Fruit fly (Drosophila melanogaster) whole organism, embryonic: Measurements from ENCODE around the gene CG11178.

ENCODE experiments used
- ATbp ChIP-seq: fragments of 200-800 bp; sonication (Bioruptor generic); optimal IDR thresholded peaks from 2 replicates; lab custom pipeline; 2017; ENCODE audit warnings: missing biosample characterization, mild to moderate bottlenecking, missing genetic modification characterization, missing genetic modification reagents
- B-H2 ChIP-seq: fragments of 200-800 bp; sonication (Bioruptor generic); optimal IDR thresholded peaks from 2 replicates; lab custom pipeline; 2018; ENCODE audit warnings: missing biosample characterization, mild to moderate bottlenecking, missing genetic modification characterization
- BEAF-32 ChIP-seq: fragments of 200-800 bp; sonication (Bioruptor generic); optimal IDR thresholded peaks from 3 replicates; lab custom pipeline; 2017; ENCODE audit warnings: missing biosample characterization, missing genetic modification characterization, mild to moderate bottlenecking, moderate library complexity, missing genetic modification reagents
- CG10654 ChIP-seq: fragments of 200-800 bp; sonication (Bioruptor generic); optimal IDR thresholded peaks from 2 replicates; lab custom pipeline; 2016; ENCODE audit warnings: missing biosample characterization, missing genetic modification characterization
- CG10959 ChIP-seq: fragments of 200-800 bp; sonication (Bioruptor generic); IDR thresholded peaks from 2 replicates; pipeline ENCODE4 v1.3.6; 2022; ENCODE audit warnings: missing biosample characterization, missing genetic modification characterization
- CG11093 ChIP-seq: fragments of 200-800 bp; sonication (Bioruptor generic); IDR thresholded peaks from 3 replicates; pipeline ENCODE4 v1.3.6; 2022; ENCODE audit warnings: missing biosample characterization, missing genetic modification characterization
- CG12104 ChIP-seq: fragments of 200-800 bp; sonication (Bioruptor generic); optimal IDR thresholded peaks from 3 replicates; lab custom pipeline; 2016; ENCODE audit warnings: missing biosample characterization, missing genetic modification characterization
- CG12155 ChIP-seq: fragments of 200-800 bp; sonication (Bioruptor generic); optimal IDR thresholded peaks from 3 replicates; lab custom pipeline; 2016; ENCODE audit warnings: missing biosample characterization, missing genetic modification characterization
- CG13296 ChIP-seq: fragments of 200-800 bp; sonication (Bioruptor generic); optimal IDR thresholded peaks from 3 replicates; lab custom pipeline; 2018; ENCODE audit warnings: missing biosample characterization, mild to moderate bottlenecking, missing genetic modification characterization
- CG1647 ChIP-seq: fragments of 200-800 bp; sonication (Bioruptor generic); optimal IDR thresholded peaks from 3 replicates; lab custom pipeline; 2016; ENCODE audit warnings: missing biosample characterization, missing genetic modification characterization
- CG3163 ChIP-seq: fragments of 200-800 bp; sonication (Bioruptor generic); optimal IDR thresholded peaks from 3 replicates; lab custom pipeline; 2016; ENCODE audit warnings: missing biosample characterization, missing genetic modification characterization
- CG32532 ChIP-seq: fragments of 200-800 bp; sonication (Bioruptor generic); IDR thresholded peaks from 2 replicates; pipeline ENCODE4 v1.3.6; 2022; ENCODE audit warnings: missing biosample characterization, missing genetic modification characterization
- CG33213 ChIP-seq: fragments of 200-800 bp; sonication (Bioruptor generic); optimal IDR thresholded peaks from 3 replicates; lab custom pipeline; 2016; ENCODE audit warnings: missing biosample characterization, missing genetic modification characterization
- CG34224 ChIP-seq: fragments of 200-800 bp; sonication (Bioruptor generic); IDR thresholded peaks from 3 replicates; pipeline ENCODE4 v1.3.6; 2022; ENCODE audit warnings: missing biosample characterization, missing genetic modification characterization; ENCODE audit not compliant: partially characterized antibody
- CG34422 ChIP-seq: fragments of 200-800 bp; sonication (Bioruptor generic); IDR thresholded peaks from 3 replicates; pipeline ENCODE4 v1.3.6; 2022; ENCODE audit warnings: missing biosample characterization, missing genetic modification characterization
- CG4282 ChIP-seq: fragments of 200-800 bp; sonication (Bioruptor generic); optimal IDR thresholded peaks from 2 replicates; lab custom pipeline; 2016; ENCODE audit warnings: missing biosample characterization, missing genetic modification characterization
- CG4617 ChIP-seq: fragments of 200-800 bp; sonication (Bioruptor generic); optimal IDR thresholded peaks from 3 replicates; lab custom pipeline; 2016; ENCODE audit warnings: missing biosample characterization, missing genetic modification characterization, borderline replicate concordance
- CG7271 ChIP-seq: fragments of 200-800 bp; sonication (Bioruptor generic); optimal IDR thresholded peaks from 2 replicates; lab custom pipeline; 2018; ENCODE audit warnings: missing biosample characterization, mild to moderate bottlenecking, missing genetic modification characterization, moderate library complexity
- CG9437 ChIP-seq: fragments of 200-800 bp; sonication (Bioruptor generic); optimal IDR thresholded peaks from 2 replicates; lab custom pipeline; 2018; ENCODE audit warnings: missing biosample characterization, mild to moderate bottlenecking, missing genetic modification characterization
- CG9727 ChIP-seq: fragments of 200-800 bp; sonication (Bioruptor generic); optimal IDR thresholded peaks from 3 replicates; lab custom pipeline; 2017; ENCODE audit warnings: missing biosample characterization, mild to moderate bottlenecking, missing genetic modification characterization
- CG9817 ChIP-seq: fragments of 200-800 bp; sonication (Bioruptor generic); optimal IDR thresholded peaks from 2 replicates; lab custom pipeline; 2018; ENCODE audit warnings: missing biosample characterization, mild to moderate bottlenecking, missing genetic modification characterization, moderate library complexity
- CG9876 ChIP-seq: fragments of 200-800 bp; sonication (Bioruptor generic); optimal IDR thresholded peaks from 2 replicates; lab custom pipeline; 2016; ENCODE audit warnings: missing biosample characterization, missing genetic modification characterization
- D19A ChIP-seq: fragments of 200-800 bp; optimal IDR thresholded peaks from 3 replicates; lab custom pipeline; 2019; ENCODE audit warnings: missing biosample characterization, mild to moderate bottlenecking, missing genetic modification characterization, moderate library complexity
- Dfd ChIP-seq, 2 experiments: fragments of >200 bp; optimal IDR thresholded peaks; 2 replicates each; lab custom pipeline; 2017; ENCODE audit warnings: missing biosample characterization in 2 of 2, missing genetic modification characterization in 2 of 2
- Dip3 ChIP-seq: fragments of 200-800 bp; sonication (Bioruptor generic); optimal IDR thresholded peaks from 3 replicates; lab custom pipeline; 2016; ENCODE audit warnings: missing biosample characterization, missing genetic modification characterization
- E2f1 ChIP-seq: fragments of 200-800 bp; sonication (Bioruptor generic); IDR thresholded peaks from 2 replicates; pipeline ENCODE4 v1.3.6; 2022; ENCODE audit warnings: missing biosample characterization, missing genetic modification characterization
- Ets65A ChIP-seq: fragments of 200-800 bp; sonication (Bioruptor generic); peaks from one replicate; lab custom pipeline; 2016; ENCODE audit warnings: missing biosample characterization, missing genetic modification characterization
- HLHmδ ChIP-seq: fragments of 200-800 bp; sonication (Bioruptor generic); optimal IDR thresholded peaks from 2 replicates; lab custom pipeline; 2018; ENCODE audit warnings: missing biosample characterization, mild to moderate bottlenecking, missing genetic modification characterization, moderate library complexity
- Kr ChIP-seq: fragments of 200-800 bp; sonication (Bioruptor generic); optimal IDR thresholded peaks from 2 replicates; lab custom pipeline; 2017; ENCODE audit warnings: missing biosample characterization, mild to moderate bottlenecking, missing genetic modification characterization
- MBD-R2 ChIP-seq: fragments of 200-800 bp; sonication (Bioruptor generic); IDR thresholded peaks from 2 replicates; pipeline ENCODE4 v1.3.6; 2022; ENCODE audit warnings: missing biosample characterization, missing genetic modification characterization
- NC2β ChIP-seq: fragments of 200-800 bp; sonication (Bioruptor generic); optimal IDR thresholded peaks from 2 replicates; lab custom pipeline; 2016; ENCODE audit warnings: missing biosample characterization, missing genetic modification characterization
- NFAT ChIP-seq: fragments of 200-800 bp; sonication (Bioruptor generic); IDR thresholded peaks from 2 replicates; pipeline ENCODE4 v1.3.6; 2022; ENCODE audit warnings: missing biosample characterization, missing genetic modification characterization
- NfI ChIP-seq: fragments of 200-800 bp; sonication (Bioruptor generic); optimal IDR thresholded peaks from 3 replicates; lab custom pipeline; 2018; ENCODE audit warnings: missing biosample characterization, mild to moderate bottlenecking, missing genetic modification characterization, moderate library complexity
- Six4 ChIP-seq: fragments of 200-800 bp; sonication (Bioruptor generic); optimal IDR thresholded peaks from 2 replicates; lab custom pipeline; 2016; ENCODE audit warnings: missing biosample characterization, missing genetic modification characterization
- amos ChIP-seq: fragments of 200-800 bp; sonication (Bioruptor generic); IDR thresholded peaks from 2 replicates; pipeline ENCODE4 v1.3.6; 2022; ENCODE audit warnings: missing biosample characterization, missing genetic modification characterization; ENCODE audit not compliant: partially characterized antibody
- bbx ChIP-seq: fragments of 200-800 bp; sonication (Bioruptor generic); IDR thresholded peaks from 2 replicates; pipeline ENCODE4 v1.3.6; 2022; ENCODE audit warnings: missing biosample characterization, missing genetic modification characterization; ENCODE audit not compliant: partially characterized antibody
- bigmax ChIP-seq: fragments of 200-800 bp; sonication (Bioruptor generic); optimal IDR thresholded peaks from 2 replicates; lab custom pipeline; 2018; ENCODE audit warnings: missing biosample characterization, mild to moderate bottlenecking, missing genetic modification characterization
- bowl ChIP-seq: fragments of 200-800 bp; sonication (Bioruptor generic); IDR thresholded peaks from 2 replicates; pipeline ENCODE4 v1.3.6; 2022; ENCODE audit warnings: missing biosample characterization, missing genetic modification characterization
- cad ChIP-seq: fragments of >200 bp; optimal IDR thresholded peaks from 2 replicates; lab custom pipeline; 2017; ENCODE audit warnings: missing biosample characterization, missing genetic modification characterization
- fu2 ChIP-seq: fragments of 200-800 bp; sonication (Bioruptor generic); optimal IDR thresholded peaks from 2 replicates; lab custom pipeline; 2016; ENCODE audit warnings: missing biosample characterization, missing genetic modification characterization
- gcm ChIP-seq: fragments of 200-800 bp; sonication (Bioruptor generic); optimal IDR thresholded peaks from 2 replicates; lab custom pipeline; 2019; ENCODE audit warnings: missing biosample characterization, mild to moderate bottlenecking, missing genetic modification characterization, moderate library complexity
- gsb-n ChIP-seq: fragments of 200-800 bp; sonication (Bioruptor generic); optimal IDR thresholded peaks from 3 replicates; lab custom pipeline; 2018; ENCODE audit warnings: missing biosample characterization, mild to moderate bottlenecking, missing genetic modification characterization
- inv ChIP-seq: fragments of 200-800 bp; sonication (Bioruptor generic); IDR thresholded peaks from 2 replicates; pipeline ENCODE4 v1.3.6; 2022; ENCODE audit warnings: missing biosample characterization, missing genetic modification characterization; ENCODE audit not compliant: partially characterized antibody
- jing ChIP-seq: fragments of 200-800 bp; sonication (Bioruptor generic); optimal IDR thresholded peaks from 2 replicates; lab custom pipeline; 2018; ENCODE audit warnings: missing biosample characterization, mild to moderate bottlenecking, missing genetic modification characterization
- nerfin-1 ChIP-seq: fragments of 200-800 bp; sonication (Bioruptor generic); optimal IDR thresholded peaks from 3 replicates; lab custom pipeline; 2019; ENCODE audit warnings: missing biosample characterization, mild to moderate bottlenecking, missing genetic modification characterization, moderate library complexity
- row ChIP-seq: fragments of 200-800 bp; sonication (Bioruptor generic); IDR thresholded peaks from 3 replicates; pipeline ENCODE4 v1.3.6; 2022; ENCODE audit warnings: missing biosample characterization, missing genetic modification characterization
- shn ChIP-seq: fragments of 200-800 bp; sonication (Bioruptor generic); optimal IDR thresholded peaks from 3 replicates; lab custom pipeline; 2016; ENCODE audit warnings: missing biosample characterization, missing genetic modification characterization
- ssp ChIP-seq: fragments of 200-800 bp; sonication (Bioruptor generic); IDR thresholded peaks from 2 replicates; pipeline ENCODE4 v1.3.6; 2022; ENCODE audit warnings: missing biosample characterization, missing genetic modification characterization
- sug ChIP-seq: fragments of 200-800 bp; optimal IDR thresholded peaks from 2 replicates; lab custom pipeline; 2019; ENCODE audit warnings: missing biosample characterization, mild to moderate bottlenecking, missing genetic modification characterization, moderate library complexity
- tup ChIP-seq: fragments of 200-800 bp; sonication (Bioruptor generic); optimal IDR thresholded peaks from 2 replicates; lab custom pipeline; 2016; ENCODE audit warnings: missing biosample characterization, mild to moderate bottlenecking, missing genetic modification characterization, moderate library complexity
- vvl ChIP-seq: fragments of 200-800 bp; sonication (Bioruptor generic); IDR thresholded peaks from 2 replicates; pipeline ENCODE4 v1.3.6; 2022; ENCODE audit warnings: missing biosample characterization, missing genetic modification characterization

Gene CG11178

dm6 chrX:13605942-13606491 lies 536 bp downstream of the CG11178 start (continued):
- no peak for TF ChIP-seq gsb-n (tag; lab: Kevin White, UChicago)
- TF ChIP-seq bowl (GFP tag; lab: Robert Waterston, UW): no peak
- no peak for TF ChIP-seq Ets65A (GFP tag; lab: Kevin White, UChicago)
- TF ChIP-seq jing: no peak
- TF ChIP-seq bbx (GFP tag; lab: Robert Waterston, UW): peak; percentile 72
- TF ChIP-seq amos (GFP tag; lab: Robert Waterston, UW): peak; percentile 70; the same call in 1 of the 2 replicates
- TF ChIP-seq CG13296 (GFP tag; lab: Kevin White, UChicago): no peak
- no peak for TF ChIP-seq CG11093
- no peak for TF ChIP-seq E2f1 (GFP tag; lab: Robert Waterston, UW)
- TF ChIP-seq inv (GFP tag; lab: Robert Waterston, UW): 0 out of 2 replicates have a peak, but pooled peaks have one; percentile 31
- TF ChIP-seq CG12155 (GFP tag; lab: Kevin White, UChicago): no peak
- no peak for TF ChIP-seq CG1647 (GFP tag; lab: Kevin White, UChicago)
- no peak for TF ChIP-seq CG32532 (GFP tag; lab: Robert Waterston, UW)
- TF ChIP-seq NfI: no peak
- no peak for TF ChIP-seq vvl
- TF ChIP-seq Dip3 (GFP tag; lab: Kevin White, UChicago): no peak
- no peak for TF ChIP-seq Dfd (GFP tag; optimal IDR thresholded peaks at IDR 0.05; lab: Kevin White, UChicago)
- no peak for TF ChIP-seq CG9817 (tag; lab: Kevin White, UChicago)
- TF ChIP-seq NFAT (GFP tag; lab: Robert Waterston, UW): no peak
- TF ChIP-seq CG34224 (GFP tag; lab: Robert Waterston, UW): peak; percentile 75
- TF ChIP-seq BEAF-32 (GFP tag; lab: Kevin White, UChicago): peak; percentile 72
- TF ChIP-seq CG34422 (GFP tag; lab: Robert Waterston, UW): no peak
- no peak for TF ChIP-seq Kr (GFP tag; lab: Kevin White, UChicago)
- TF ChIP-seq MBD-R2 (GFP tag; lab: Robert Waterston, UW): peak; percentile 35; the same call in 1 of the 2 replicates
- TF ChIP-seq B-H2 (GFP tag; lab: Kevin White, UChicago): no peak
- no peak for TF ChIP-seq sug
- no peak for TF ChIP-seq cad
- TF ChIP-seq CG10654: no peak
- TF ChIP-seq CG4617 (GFP tag; lab: Kevin White, UChicago): peak; percentile 70
- no peak for TF ChIP-seq tup (GFP tag; lab: Kevin White, UChicago)
- no peak for TF ChIP-seq ssp (GFP tag; lab: Robert Waterston, UW)
- no peak for TF ChIP-seq nerfin-1 (tag; lab: Kevin White, UChicago)
- no peak for TF ChIP-seq gcm (GFP tag; lab: Kevin White, UChicago)
- no peak for TF ChIP-seq row
- no peak for TF ChIP-seq CG9437 (GFP tag; lab: Kevin White, UChicago)
- no peak for TF ChIP-seq fu2 (GFP tag; lab: Kevin White, UChicago)
- TF ChIP-seq bigmax: no peak
- no peak for TF ChIP-seq CG3163
- no peak for TF ChIP-seq D19A (tag; lab: Kevin White, UChicago)
- no peak for TF ChIP-seq NC2β
- TF ChIP-seq shn (GFP tag; lab: Kevin White, UChicago): no peak
- TF ChIP-seq CG9876 (GFP tag; lab: Kevin White, UChicago): no peak
- TF ChIP-seq ATbp (GFP tag; lab: Kevin White, UChicago): no peak
- no peak for TF ChIP-seq CG4282 (GFP tag; lab: Kevin White, UChicago)
- TF ChIP-seq CG10959 (GFP tag; lab: Robert Waterston, UW): no peak
- TF ChIP-seq CG33213 (GFP tag; lab: Kevin White, UChicago): no peak
- no peak for TF ChIP-seq Six4 (GFP tag; lab: Kevin White, UChicago)
- no peak for TF ChIP-seq HLHmδ (GFP tag; lab: Kevin White, UChicago)
- no peak for TF ChIP-seq CG7271 (tag; lab: Kevin White, UChicago)
- no peak for TF ChIP-seq CG9727 (GFP tag; lab: Kevin White, UChicago)
- TF ChIP-seq CG12104: no peak
